Worm (Caenorhabditis elegans): ENCODE results near the gene str-135.
A peak's percentile ranks its signal among the peaks of the same experiment; 100 is the strongest.

str-135 gene

DNA sequence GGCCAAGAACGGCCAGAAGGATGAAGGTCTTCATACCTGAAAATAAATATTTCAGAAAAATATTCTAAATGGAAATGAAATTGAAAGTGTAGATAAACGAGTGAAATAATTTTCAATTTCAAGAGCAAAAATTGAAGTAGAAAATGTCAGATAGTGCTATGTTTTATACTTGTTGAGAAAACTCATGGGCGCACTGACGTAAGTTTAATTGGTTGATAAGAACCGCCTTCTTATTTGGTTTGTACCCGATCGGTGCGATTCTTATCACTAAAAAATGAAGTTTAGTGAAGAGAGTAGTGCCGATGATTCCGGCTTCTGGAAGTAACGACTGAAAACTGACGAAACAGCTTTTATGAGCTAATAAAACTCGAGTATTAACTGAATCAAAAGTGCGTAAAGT, 11.8 kb downstream of the str-135 start, which contains the start of the genes asp-6 and asp-12 (continued):
- no peak for TF ChIP-seq mxl-2 (GFP tag; conservative IDR thresholded peaks at IDR 0.05)

- TF ChIP-seq nhr-10 (tag; optimal IDR thresholded peaks at IDR 0.05) (peak; percentile 32), nhr-111 (GFP tag; optimal IDR thresholded peaks at IDR 0.05) (no peak), fos-1 (tag; optimal IDR thresholded peaks at IDR 0.05) (peak; percentile 31), snpc-1.2 (GFP tag; IDR thresholded peaks at IDR 0.05) (no peak), hlh-11 (tag; optimal IDR thresholded peaks at IDR 0.05) (peak; percentile 54), nhr-77 (tag; optimal IDR thresholded peaks at IDR 0.05) (peak; percentile 92), daf-16 (GFP tag; optimal IDR thresholded peaks at IDR 0.05) (no peak), daf-16 (tag; optimal IDR thresholded peaks at IDR 0.05) (peak; percentile 67), dmd-6 (GFP tag; IDR thresholded peaks at IDR 0.05) (peak; percentile 80), cey-2 (tag; optimal IDR thresholded peaks at IDR 0.05; ENCODE audit: borderline replicate concordance, insufficient read depth) (no peak), ztf-7 (tag; optimal IDR thresholded peaks at IDR 0.05) (peak; percentile 89), daf-19 (GFP tag; conservative IDR thresholded peaks at IDR 0.05) (no peak), pqm-1 (tag; optimal IDR thresholded peaks at IDR 0.05) (peak; percentile 93), T20F7.1 (GFP tag; optimal IDR thresholded peaks at IDR 0.05) (peak; percentile 40), nhr-28 (tag; optimal IDR thresholded peaks at IDR 0.05) (peak; percentile 75), lin-1 (GFP tag; IDR thresholded peaks at IDR 0.05) (0 out of 2 replicates have a peak, but pooled peaks have one; percentile 55), dve-1 (tag; optimal IDR thresholded peaks at IDR 0.05; ENCODE audit: insufficient read depth) (peak; percentile 76), nhr-48 (tag; optimal IDR thresholded peaks at IDR 0.05) (peak; percentile 28), mep-1 (tag; optimal IDR thresholded peaks at IDR 0.05) (peak; percentile 69), unc-62 (GFP tag; optimal IDR thresholded peaks at IDR 0.05 in 1 of 2) (peak in 1 of 2 experiments; percentile 41), unc-62 (tag; optimal IDR thresholded peaks at IDR 0.05) (no peak)
These were observed 13.4 kb downstream of the str-135 start for ce11 chrV:8267275-8267674.

ce11 chrV:8266232-8266631, 14.4 kb downstream of the str-135 start, which contains the start of gene F21F8.5:
Gene F21F8.5 (minus strand): TSS chrV:8266332.
- TF ChIP-seq unc-62 (GFP tag; optimal IDR thresholded peaks at IDR 0.05 in 1 of 2) = peak in 1 of 2 experiments; percentile 32
- TF ChIP-seq unc-62 (tag; optimal IDR thresholded peaks at IDR 0.05) = no peak
- no peak for TF ChIP-seq ztf-7 (tag; optimal IDR thresholded peaks at IDR 0.05)

DNA sequence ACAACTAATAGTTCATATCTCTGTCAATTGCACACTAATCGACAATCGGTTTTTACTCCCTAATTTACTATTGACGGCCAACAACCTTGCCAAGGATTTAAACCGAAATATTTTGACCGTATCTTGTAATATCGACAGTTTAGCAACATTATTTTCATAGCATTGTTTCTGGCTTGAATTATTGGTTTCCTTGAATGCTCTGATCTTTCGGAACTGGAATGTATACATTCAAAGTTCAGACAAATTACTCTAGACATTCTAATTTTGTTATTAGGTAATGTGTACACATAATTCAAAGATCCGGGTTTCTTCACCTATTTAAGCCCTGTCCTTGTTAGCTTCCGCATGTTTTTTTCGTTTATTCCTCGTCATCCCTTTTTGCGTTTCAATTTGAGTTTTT, 16.7 kb downstream of the str-135 start, which contains the start of gene C16D9.9:
Gene C16D9.9, plus strand, starts transcription at position 301 of the 400 bp plus-strand sequence.
- TF ChIP-seq Y48G9A.11 (GFP tag; IDR thresholded peaks at IDR 0.05) (no peak), daf-16 (GFP tag; optimal IDR thresholded peaks at IDR 0.05) (no peak), daf-16 (tag; optimal IDR thresholded peaks at IDR 0.05) (no peak), lir-3 (tag; optimal IDR thresholded peaks at IDR 0.05) (no peak), unc-39 (tag; optimal IDR thresholded peaks at IDR 0.05) (no peak), spr-1 (tag; optimal IDR thresholded peaks at IDR 0.05) (no peak), ceh-44 (GFP tag; IDR thresholded peaks at IDR 0.05) (no peak), ztf-7 (tag; optimal IDR thresholded peaks at IDR 0.05) (no peak), spr-3 (GFP tag; optimal IDR thresholded peaks at IDR 0.05) (no peak), mxl-2 (GFP tag; conservative IDR thresholded peaks at IDR 0.05) (no peak), madf-5 (GFP tag; IDR thresholded peaks at IDR 0.05) (no peak), ceh-62 (tag; optimal IDR thresholded peaks at IDR 0.05) (no peak), D1046.2 (GFP tag; IDR thresholded peaks at IDR 0.05) (no peak)

DNA sequence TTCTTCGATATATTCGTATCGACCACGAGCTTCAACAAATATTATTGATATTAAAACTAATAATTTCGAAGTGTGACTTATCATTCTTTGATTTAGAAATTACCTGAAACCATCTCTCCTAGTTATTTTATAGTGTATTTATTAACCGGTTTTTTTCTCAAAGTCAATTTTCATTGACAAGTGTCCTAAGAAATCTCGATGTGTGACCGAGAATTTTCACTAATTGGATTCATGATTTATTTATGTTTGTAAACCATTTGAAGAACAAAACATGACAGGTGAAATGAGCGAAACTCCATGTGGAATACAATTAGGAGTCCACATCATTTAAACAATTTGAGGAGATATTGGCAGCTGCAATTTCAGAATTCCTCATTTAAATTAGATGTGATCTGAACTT, 17.2 kb downstream of the str-135 start, which contains the start of gene C16D9.8:
Gene C16D9.8, minus strand, starts transcription at position 101 of the 400 bp plus-strand sequence.
- TF ChIP-seq ceh-62 (tag; optimal IDR thresholded peaks at IDR 0.05) (no peak), nhr-48 (tag; optimal IDR thresholded peaks at IDR 0.05) (no peak), lsy-2 (tag; optimal IDR thresholded peaks at IDR 0.05) (no peak), ZK546.5 (tag; optimal IDR thresholded peaks at IDR 0.05) (no peak)

Data from whole organism, L4 larva.